Fruit fly (Drosophila melanogaster) whole organism, embryonic: ENCODE data around the gene Cdc6.
A peak's percentile ranks its signal among the peaks of the same experiment; 100 is the strongest.

Experiments used
- Bgb ChIP-seq: fragments of 200-800 bp; sonication (Bioruptor generic); IDR thresholded peaks from 2 replicates; pipeline ENCODE4 v1.3.6; 2022; ENCODE audit warnings: missing biosample characterization, missing genetic modification characterization; ENCODE audit not compliant: partially characterized antibody
- BtbVII ChIP-seq: fragments of 200-800 bp; sonication (Bioruptor generic); optimal IDR thresholded peaks from 3 replicates; lab custom pipeline; 2017; ENCODE audit warnings: missing biosample characterization, mild to moderate bottlenecking, missing genetic modification characterization
- C15 ChIP-seq: fragments of 200-800 bp; sonication (Bioruptor generic); IDR thresholded peaks from 3 replicates; pipeline ENCODE4 v1.3.6; 2022; ENCODE audit warnings: missing biosample characterization, missing genetic modification characterization
- CG10274 ChIP-seq: fragments of 200-800 bp; sonication (Bioruptor generic); optimal IDR thresholded peaks from 3 replicates; lab custom pipeline; 2017; ENCODE audit warnings: missing biosample characterization, mild to moderate bottlenecking, missing genetic modification characterization
- CG10321 ChIP-seq: fragments of 200-800 bp; sonication (Bioruptor generic); IDR thresholded peaks from 2 replicates; pipeline ENCODE4 v1.3.6; 2022; ENCODE audit warnings: missing biosample characterization, missing genetic modification characterization
- CG11696 ChIP-seq: fragments of 200-800 bp; sonication (Bioruptor generic); IDR thresholded peaks from 2 replicates; pipeline ENCODE4 v1.3.6; 2022; ENCODE audit warnings: missing biosample characterization, missing genetic modification characterization
- CG12299 ChIP-seq: fragments of 200-800 bp; sonication (Bioruptor generic); optimal IDR thresholded peaks from 2 replicates; lab custom pipeline; 2018; ENCODE audit warnings: missing biosample characterization, mild to moderate bottlenecking, missing genetic modification characterization
- CG12659 ChIP-seq: fragments of 200-800 bp; sonication (Bioruptor generic); optimal IDR thresholded peaks from 3 replicates; lab custom pipeline; 2017; ENCODE audit warnings: mild to moderate bottlenecking, missing biosample characterization, missing genetic modification reagents, missing genetic modification characterization
- CG14667 ChIP-seq: fragments of 200-800 bp; sonication (Bioruptor generic); IDR thresholded peaks from 2 replicates; pipeline ENCODE4 v1.3.6; 2022; ENCODE audit warnings: missing biosample characterization, missing genetic modification characterization
- CG15073 ChIP-seq: fragments of 200-800 bp; sonication (Bioruptor generic); optimal IDR thresholded peaks from 2 replicates; lab custom pipeline; 2016; ENCODE audit warnings: missing biosample characterization, missing genetic modification characterization
- CG15696 ChIP-seq: fragments of 200-800 bp; sonication (Bioruptor generic); optimal IDR thresholded peaks from 2 replicates; lab custom pipeline; 2019; ENCODE audit warnings: missing biosample characterization, mild to moderate bottlenecking, missing genetic modification characterization, moderate library complexity
- CG17186 ChIP-seq: fragments of 200-800 bp; sonication (Bioruptor generic); optimal IDR thresholded peaks from 3 replicates; lab custom pipeline; 2017; ENCODE audit warnings: missing biosample characterization, missing genetic modification reagents, missing genetic modification characterization
- CG17361 ChIP-seq: fragments of 200-800 bp; sonication (Bioruptor generic); IDR thresholded peaks from 3 replicates; pipeline ENCODE4 v1.3.6; 2022; ENCODE audit warnings: missing biosample characterization, missing genetic modification characterization
- CG1792 ChIP-seq: fragments of 200-800 bp; sonication (Bioruptor generic); optimal IDR thresholded peaks from 2 replicates; lab custom pipeline; 2016; ENCODE audit warnings: missing biosample characterization, missing genetic modification characterization
- CG3281 ChIP-seq: fragments of 200-800 bp; sonication (Bioruptor generic); optimal IDR thresholded peaks from 3 replicates; lab custom pipeline; 2017; ENCODE audit warnings: missing biosample characterization, mild to moderate bottlenecking, missing genetic modification characterization
- CG5953 ChIP-seq: fragments of 200-800 bp; sonication (Bioruptor generic); IDR thresholded peaks from 2 replicates; pipeline ENCODE4 v1.3.6; 2022; ENCODE audit warnings: missing biosample characterization, missing genetic modification characterization
- CG6683 ChIP-seq: fragments of 200-800 bp; sonication (Bioruptor generic); optimal IDR thresholded peaks from 2 replicates; lab custom pipeline; 2017; ENCODE audit warnings: missing biosample characterization, mild to moderate bottlenecking, missing genetic modification characterization, missing genetic modification reagents
- CG9932 ChIP-seq: fragments of 200-800 bp; sonication (Bioruptor generic); IDR thresholded peaks from 2 replicates; pipeline ENCODE4 v1.3.6; 2022; ENCODE audit warnings: missing biosample characterization, missing genetic modification characterization
- CHES-1-like ChIP-seq: fragments of 200-800 bp; sonication (Bioruptor generic); optimal IDR thresholded peaks from 2 replicates; lab custom pipeline; 2016; ENCODE audit warnings: missing biosample characterization, missing genetic modification characterization
- Dfd ChIP-seq, 2 experiments: fragments of >200 bp; optimal IDR thresholded peaks; 2 replicates each; lab custom pipeline; 2017; ENCODE audit warnings: missing biosample characterization in 2 of 2, missing genetic modification characterization in 2 of 2
- Dip3 ChIP-seq: fragments of 200-800 bp; sonication (Bioruptor generic); optimal IDR thresholded peaks from 3 replicates; lab custom pipeline; 2016; ENCODE audit warnings: missing biosample characterization, missing genetic modification characterization
- Fer1 ChIP-seq: fragments of 200-800 bp; sonication (Bioruptor generic); optimal IDR thresholded peaks from 2 replicates; lab custom pipeline; 2017; ENCODE audit warnings: missing biosample characterization, mild to moderate bottlenecking, missing genetic modification characterization
- Fer2 ChIP-seq: fragments of 200-800 bp; sonication (Bioruptor generic); optimal IDR thresholded peaks from 2 replicates; lab custom pipeline; 2018; ENCODE audit warnings: missing biosample characterization, mild to moderate bottlenecking, missing genetic modification characterization, moderate library complexity
- MBD-R2 ChIP-seq: fragments of 200-800 bp; sonication (Bioruptor generic); IDR thresholded peaks from 2 replicates; pipeline ENCODE4 v1.3.6; 2022; ENCODE audit warnings: missing biosample characterization, missing genetic modification characterization
- NfI ChIP-seq: fragments of 200-800 bp; sonication (Bioruptor generic); optimal IDR thresholded peaks from 3 replicates; lab custom pipeline; 2018; ENCODE audit warnings: missing biosample characterization, mild to moderate bottlenecking, missing genetic modification characterization, moderate library complexity
- Pdp1 ChIP-seq, 2 experiments: fragments of 200-800 bp; sonication (Bioruptor generic); optimal IDR thresholded peaks; 3 replicates each; lab custom pipeline; 2016; ENCODE audit warnings: missing biosample characterization in 2 of 2, missing genetic modification characterization in 2 of 2, mild to moderate bottlenecking in 1 of 2, moderate library complexity in 1 of 2
- Six4 ChIP-seq: fragments of 200-800 bp; sonication (Bioruptor generic); optimal IDR thresholded peaks from 2 replicates; lab custom pipeline; 2016; ENCODE audit warnings: missing biosample characterization, missing genetic modification characterization
- Trl ChIP-seq, 3 experiments: fragments of >200 bp in 2 of 3; fragments of 200-800 bp in 1 of 3; sonication (Bioruptor generic) in 1 of 3; optimal IDR thresholded peaks; 2 replicates in 1 of 3; 3 replicates in 2 of 3; lab custom pipeline; 2016 to 2017; ENCODE audit warnings: missing biosample characterization in 1 of 3, missing genetic modification characterization in 1 of 3
- az2 ChIP-seq: fragments of 200-800 bp; sonication (Bioruptor generic); optimal IDR thresholded peaks from 3 replicates; lab custom pipeline; 2016; ENCODE audit warnings: missing biosample characterization, missing genetic modification characterization
- bbx ChIP-seq: fragments of 200-800 bp; sonication (Bioruptor generic); IDR thresholded peaks from 2 replicates; pipeline ENCODE4 v1.3.6; 2022; ENCODE audit warnings: missing biosample characterization, missing genetic modification characterization; ENCODE audit not compliant: partially characterized antibody
- cas ChIP-seq: fragments of 200-800 bp; sonication (Bioruptor generic); IDR thresholded peaks from 2 replicates; pipeline ENCODE4 v1.3.6; 2022; ENCODE audit warnings: missing biosample characterization, missing genetic modification characterization
- chif ChIP-seq, 2 experiments: fragments of 200-800 bp; sonication (Bioruptor generic); optimal IDR thresholded peaks; 3 replicates each; lab custom pipeline; 2016; ENCODE audit warnings: missing biosample characterization in 2 of 2, missing genetic modification characterization in 2 of 2
- disco-r ChIP-seq: fragments of 200-800 bp; sonication (Bioruptor generic); optimal IDR thresholded peaks from 2 replicates; lab custom pipeline; 2016; ENCODE audit warnings: missing biosample characterization, missing genetic modification characterization
- ewg ChIP-seq: fragments of 200-800 bp; sonication (Bioruptor generic); optimal IDR thresholded peaks from 3 replicates; lab custom pipeline; 2017; ENCODE audit warnings: mild to moderate bottlenecking, missing biosample characterization, missing genetic modification reagents, missing genetic modification characterization
- fru ChIP-seq: fragments of >200 bp; optimal IDR thresholded peaks from 2 replicates; lab custom pipeline; 2017
- klu ChIP-seq: fragments of 200-800 bp; sonication (Bioruptor generic); IDR thresholded peaks from 2 replicates; pipeline ENCODE4 v1.3.6; 2022; ENCODE audit warnings: missing biosample characterization, missing genetic modification characterization
- onecut ChIP-seq: fragments of 200-800 bp; sonication (Bioruptor generic); IDR thresholded peaks from 2 replicates; pipeline ENCODE4 v1.3.6; 2022; ENCODE audit warnings: missing biosample characterization, missing genetic modification characterization
- peb ChIP-seq: fragments of 200-800 bp; sonication (Bioruptor generic); IDR thresholded peaks from 2 replicates; pipeline ENCODE4 v1.3.6; 2022; ENCODE audit warnings: missing biosample characterization, missing genetic modification characterization
- prd ChIP-seq, 3 experiments: fragments of >200 bp in 2 of 3; fragments of 200-800 bp in 1 of 3; sonication (Bioruptor generic) in 1 of 3; optimal IDR thresholded peaks in 2 of 3; IDR thresholded peaks in 1 of 3; 2 replicates in 2 of 3; 3 replicates in 1 of 3; pipeline versions ENCODE4 v1.3.6 to Lab custom; 2017 to 2022; ENCODE audit warnings: missing biosample characterization in 1 of 3, missing genetic modification characterization in 1 of 3
- pros ChIP-seq: fragments of 200-800 bp; sonication (Bioruptor generic); optimal IDR thresholded peaks from 3 replicates; lab custom pipeline; 2019; ENCODE audit warnings: missing biosample characterization, mild to moderate bottlenecking, missing genetic modification characterization, moderate library complexity
- pum ChIP-seq: fragments of 200-800 bp; sonication (Bioruptor generic); optimal IDR thresholded peaks from 2 replicates; lab custom pipeline; 2016; ENCODE audit warnings: missing biosample characterization, missing genetic modification characterization
- run ChIP-seq: fragments of 200-800 bp; sonication (Bioruptor generic); optimal IDR thresholded peaks from 3 replicates; lab custom pipeline; 2018; ENCODE audit warnings: missing biosample characterization, mild to moderate bottlenecking, missing genetic modification characterization
- salm ChIP-seq: fragments of 200-800 bp; sonication (Bioruptor generic); optimal IDR thresholded peaks from 2 replicates; lab custom pipeline; 2018; ENCODE audit warnings: missing biosample characterization, mild to moderate bottlenecking, missing genetic modification characterization
- sd ChIP-seq: fragments of 200-800 bp; sonication (Bioruptor generic); optimal IDR thresholded peaks from 3 replicates; lab custom pipeline; 2018; ENCODE audit warnings: missing biosample characterization, mild to moderate bottlenecking, missing genetic modification characterization, moderate library complexity
- sens ChIP-seq: fragments of 200-800 bp; sonication (Bioruptor generic); peaks from one replicate; lab custom pipeline; 2016; ENCODE audit warnings: missing biosample characterization, missing genetic modification characterization
- sqz ChIP-seq: fragments of 200-800 bp; sonication (Bioruptor generic); optimal IDR thresholded peaks from 3 replicates; lab custom pipeline; 2018; ENCODE audit warnings: missing biosample characterization, mild to moderate bottlenecking, missing genetic modification characterization
- sr ChIP-seq: fragments of 200-800 bp; sonication (Bioruptor generic); IDR thresholded peaks from 3 replicates; pipeline ENCODE4 v1.3.6; 2022; ENCODE audit warnings: missing biosample characterization, missing genetic modification characterization
- ttk ChIP-seq: fragments of 200-800 bp; sonication (Bioruptor generic); IDR thresholded peaks from 2 replicates; pipeline ENCODE4 v2.1.2; 2022; ENCODE audit warnings: missing biosample characterization, missing genetic modification characterization
- yki ChIP-seq: fragments of >200 bp; optimal IDR thresholded peaks from 3 replicates; lab custom pipeline; 2018

The Cdc6 gene

DNA sequence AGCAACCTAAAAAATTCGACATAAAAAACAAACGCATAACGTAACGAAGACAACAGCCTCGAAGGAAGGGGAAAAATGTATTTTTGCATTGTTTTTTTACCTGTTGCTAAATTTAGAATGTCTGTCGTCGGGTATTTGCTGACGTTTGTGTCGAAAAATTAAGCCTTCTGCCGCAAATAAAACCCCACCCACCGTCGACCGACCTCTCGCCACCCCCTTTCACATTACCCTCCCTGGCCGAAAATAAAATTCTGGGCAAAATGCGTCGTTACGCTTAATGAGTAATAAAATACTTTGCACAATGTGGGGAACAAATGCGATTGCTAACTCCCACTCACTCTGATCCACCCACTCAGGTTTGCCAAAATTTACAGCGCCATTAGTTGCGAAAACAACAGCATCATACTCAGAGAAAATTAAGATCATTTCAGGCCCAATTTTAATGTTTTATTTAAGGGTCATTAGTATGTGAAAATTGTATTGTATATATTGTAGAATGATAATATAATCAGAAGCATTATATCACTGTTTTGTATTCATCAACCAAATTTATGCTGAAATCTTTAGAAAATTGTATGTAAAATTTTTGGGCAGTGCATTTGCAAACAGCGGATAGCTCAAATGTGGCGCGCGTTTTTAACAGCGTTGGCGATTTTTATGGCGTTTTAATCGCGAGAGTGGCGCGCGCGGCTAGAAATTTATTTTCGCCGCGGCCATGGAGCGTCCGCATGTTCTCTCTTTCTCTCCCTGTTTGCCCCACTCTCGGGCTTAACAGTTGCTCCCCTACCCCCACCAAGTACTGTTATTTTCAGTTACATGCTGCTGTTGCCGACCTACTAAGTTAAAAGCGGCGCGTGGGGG, 38.6 kb upstream of the Cdc6 start (continued):
- TF ChIP-seq sd (tag; lab: Kevin White, UChicago) (peak; percentile 23), fru (lab: Kevin White, UChicago) (no peak), Pdp1 (GFP tag; optimal IDR thresholded peaks at IDR 0.05; lab: Kevin White, UChicago) (peak; percentile 20 to 24), CG5953 (GFP tag; lab: Robert Waterston, UW) (no peak), CG17361 (GFP tag; lab: Robert Waterston, UW) (no peak), ttk (no peak), CG1792 (no peak), bbx (GFP tag; lab: Robert Waterston, UW) (no peak), chif (GFP tag; optimal IDR thresholded peaks at IDR 0.05; lab: Kevin White, UChicago) (no peak), CG15073 (GFP tag; lab: Kevin White, UChicago) (no peak), CG15696 (tag; lab: Kevin White, UChicago) (no peak), C15 (GFP tag; lab: Robert Waterston, UW) (no peak), CHES-1-like (GFP tag; lab: Kevin White, UChicago) (no peak), CG9932 (GFP tag; lab: Robert Waterston, UW) (peak; percentile 72), klu (no peak), prd (optimal IDR thresholded peaks at IDR 0.05; lab: Kevin White, UChicago) (no peak), prd (GFP tag; IDR thresholded peaks at IDR 0.05; lab: Robert Waterston, UW) (peak; percentile 46; the same call in 1 of the 3 replicates), onecut (GFP tag; lab: Robert Waterston, UW) (no peak), Dfd (GFP tag; optimal IDR thresholded peaks at IDR 0.05; lab: Kevin White, UChicago) (no peak), CG14667 (GFP tag; lab: Robert Waterston, UW) (0 out of 2 replicates have a peak, but pooled peaks have one; percentile 25), peb (no peak), sr (GFP tag; lab: Robert Waterston, UW) (peak; percentile 47; the same call in 2 of the 3 replicates), Fer1 (GFP tag; lab: Kevin White, UChicago) (no peak), CG3281 (GFP tag; lab: Kevin White, UChicago) (peak; percentile 65), Bgb (GFP tag; lab: Robert Waterston, UW) (peak; percentile 22; the same call in 1 of the 2 replicates), Trl (optimal IDR thresholded peaks at IDR 0.05; lab: Kevin White, UChicago) (peak; percentile 57 to 59), Trl (GFP tag; optimal IDR thresholded peaks at IDR 0.05; lab: Kevin White, UChicago) (peak; percentile 33), cas (GFP tag; lab: Robert Waterston, UW) (no peak), CG10274 (GFP tag; lab: Kevin White, UChicago) (no peak), sqz (GFP tag; lab: Kevin White, UChicago) (no peak), ewg (GFP tag; lab: Kevin White, UChicago) (no peak), Fer2 (no peak), az2 (GFP tag; lab: Kevin White, UChicago) (no peak), CG12299 (tag; lab: Kevin White, UChicago) (no peak), yki (lab: Kevin White, UChicago) (no peak), Dip3 (GFP tag; lab: Kevin White, UChicago) (peak; percentile 47), Six4 (no peak), run (tag; lab: Kevin White, UChicago) (no peak), MBD-R2 (GFP tag; lab: Robert Waterston, UW) (no peak; the same call in 1 of the 2 replicates), CG11696 (GFP tag; lab: Robert Waterston, UW) (no peak), CG10321 (GFP tag; lab: Robert Waterston, UW) (no peak), CG17186 (GFP tag; lab: Kevin White, UChicago) (no peak), pros (no peak), CG12659 (GFP tag; lab: Kevin White, UChicago) (peak; percentile 23), BtbVII (GFP tag; lab: Kevin White, UChicago) (no peak), CG6683 (GFP tag; lab: Kevin White, UChicago) (no peak), disco-r (no peak), NfI (GFP tag; lab: Kevin White, UChicago) (peak; percentile 25), salm (tag; lab: Kevin White, UChicago) (no peak), sens (GFP tag; lab: Kevin White, UChicago) (no peak), pum (GFP tag; lab: Kevin White, UChicago) (no peak)
